Fruit fly (Drosophila melanogaster) whole organism, pupa: ENCODE measurements around the gene CG11600.

Experiments used
- CG10348 ChIP-seq: fragments of 200-800 bp; sonication (Bioruptor generic); IDR thresholded peaks from 2 replicates; pipeline ENCODE4 v1.3.6; 2022; ENCODE audit warnings: missing biosample characterization, missing genetic modification characterization
- CG12605 ChIP-seq: fragments of 200-800 bp; sonication (Bioruptor generic); IDR thresholded peaks from 2 replicates; pipeline ENCODE4 v1.3.6; 2022; ENCODE audit warnings: missing biosample characterization, missing genetic modification characterization
- CG13204 ChIP-seq: fragments of 200-800 bp; sonication (Bioruptor generic); optimal IDR thresholded peaks from 2 replicates; lab custom pipeline; 2018; ENCODE audit warnings: missing biosample characterization, mild to moderate bottlenecking, missing genetic modification characterization, moderate library complexity
- CG14655 ChIP-seq: fragments of 200-800 bp; sonication (Bioruptor generic); optimal IDR thresholded peaks from 3 replicates; lab custom pipeline; 2017; ENCODE audit warnings: mild to moderate bottlenecking, missing biosample characterization, missing genetic modification reagents, missing genetic modification characterization
- CG15710 ChIP-seq: fragments of 200-800 bp; sonication (Bioruptor generic); optimal IDR thresholded peaks from 2 replicates; lab custom pipeline; 2018; ENCODE audit warnings: missing biosample characterization, mild to moderate bottlenecking, missing genetic modification characterization, moderate library complexity
- CG17806 ChIP-seq: fragments of 200-800 bp; sonication (Bioruptor generic); optimal IDR thresholded peaks from 2 replicates; lab custom pipeline; 2018; ENCODE audit warnings: missing biosample characterization, mild to moderate bottlenecking, missing genetic modification characterization, moderate library complexity
- CG32121 ChIP-seq: fragments of 200-800 bp; sonication (Bioruptor generic); IDR thresholded peaks from 2 replicates; pipeline ENCODE4 v1.3.6; 2022; ENCODE audit warnings: missing biosample characterization, missing genetic modification characterization
- CG34367 ChIP-seq: fragments of 200-800 bp; sonication (Bioruptor generic); optimal IDR thresholded peaks from 2 replicates; lab custom pipeline; 2018; ENCODE audit warnings: missing biosample characterization, mild to moderate bottlenecking, missing genetic modification characterization
- CG4496 ChIP-seq: fragments of 200-800 bp; sonication (Bioruptor generic); IDR thresholded peaks from 3 replicates; pipeline ENCODE4 v1.3.6; 2022; ENCODE audit warnings: missing biosample characterization, missing genetic modification characterization
- CG8159 ChIP-seq: fragments of 200-800 bp; sonication (Bioruptor generic); optimal IDR thresholded peaks from 3 replicates; lab custom pipeline; 2018; ENCODE audit warnings: missing biosample characterization, mild to moderate bottlenecking, missing genetic modification characterization, moderate library complexity
- CG8301 ChIP-seq: fragments of 200-800 bp; sonication (Bioruptor generic); optimal IDR thresholded peaks from 2 replicates; lab custom pipeline; 2018; ENCODE audit warnings: missing biosample characterization, mild to moderate bottlenecking, missing genetic modification characterization
- CG9948 ChIP-seq: fragments of 200-800 bp; sonication (Bioruptor generic); optimal IDR thresholded peaks from 2 replicates; lab custom pipeline; 2018; ENCODE audit warnings: missing biosample characterization, mild to moderate bottlenecking, missing genetic modification characterization, moderate library complexity
- D1 ChIP-seq: fragments of 200-800 bp; sonication (Bioruptor generic); optimal IDR thresholded peaks from 2 replicates; lab custom pipeline; 2018; ENCODE audit warnings: missing biosample characterization, mild to moderate bottlenecking, missing genetic modification characterization, moderate library complexity
- EcR ChIP-seq: fragments of 200-800 bp; sonication (Bioruptor generic); optimal IDR thresholded peaks from 3 replicates; lab custom pipeline; 2019; ENCODE audit warnings: missing biosample characterization, missing genetic modification characterization, mild to moderate bottlenecking, moderate library complexity, missing genetic modification reagents
- Ets98B ChIP-seq: fragments of 200-800 bp; sonication (Bioruptor generic); IDR thresholded peaks from 2 replicates; pipeline ENCODE4 v1.3.6; 2022; ENCODE audit warnings: missing biosample characterization, missing genetic modification characterization
- Pif1A ChIP-seq: fragments of 200-800 bp; sonication (Bioruptor generic); optimal IDR thresholded peaks from 3 replicates; lab custom pipeline; 2016; ENCODE audit warnings: missing biosample characterization, missing genetic modification characterization
- Pif1B ChIP-seq: fragments of 200-800 bp; sonication (Bioruptor generic); optimal IDR thresholded peaks from 3 replicates; lab custom pipeline; 2016; ENCODE audit warnings: missing biosample characterization, missing genetic modification characterization
- Snoo ChIP-seq: fragments of 200-800 bp; sonication (Bioruptor generic); optimal IDR thresholded peaks from 3 replicates; lab custom pipeline; 2017; ENCODE audit warnings: missing biosample characterization, mild to moderate bottlenecking, missing genetic modification characterization, inconsistent platforms
- fd96Ca ChIP-seq: fragments of 200-800 bp; sonication (Bioruptor generic); IDR thresholded peaks from 3 replicates; pipeline ENCODE4 v1.3.6; 2022; ENCODE audit warnings: missing biosample characterization, missing genetic modification characterization
- gl ChIP-seq: fragments of 200-800 bp; sonication (Bioruptor generic); optimal IDR thresholded peaks from 2 replicates; lab custom pipeline; 2018; ENCODE audit warnings: missing biosample characterization, mild to moderate bottlenecking, missing genetic modification characterization
- rn ChIP-seq: fragments of 200-800 bp; sonication (Bioruptor generic); IDR thresholded peaks from 2 replicates; pipeline ENCODE4 v1.3.6; 2022; ENCODE audit warnings: missing biosample characterization, missing genetic modification characterization

CG11600 gene

DNA sequence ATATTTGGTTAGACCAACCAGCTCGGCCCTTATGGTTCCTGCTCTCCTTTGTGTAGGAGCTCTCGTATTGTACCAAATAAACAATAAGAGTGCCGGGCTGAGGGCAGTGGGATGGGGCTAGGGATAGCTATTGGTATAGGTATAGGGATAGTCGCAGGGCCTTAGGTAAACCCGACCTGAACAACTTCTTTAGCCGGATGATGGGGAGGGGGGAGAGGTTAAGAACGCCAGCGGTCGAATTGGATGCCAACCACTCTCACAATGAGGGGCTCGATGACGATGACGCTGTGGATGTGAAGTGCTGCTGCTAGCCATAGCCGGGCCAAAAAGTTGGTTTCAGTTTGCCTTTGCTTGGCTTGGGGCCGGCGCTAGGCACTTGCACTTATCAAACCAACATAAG lies 11.0 kb downstream of the CG11600 start:
- TF ChIP-seq Pif1B (no peak), fd96Ca (GFP tag; lab: Robert Waterston, UW) (0 out of 3 replicates have a peak, but pooled peaks have one; percentile 26)

- TF ChIP-seq CG12605 (GFP tag; lab: Robert Waterston, UW) (0 out of 2 replicates have a peak, but pooled peaks have one; percentile 24), CG4496 (peak; percentile 50; the same call in 1 of the 3 replicates), EcR (GFP tag; lab: Kevin White, UChicago) (peak; percentile 66), Ets98B (GFP tag; lab: Robert Waterston, UW) (0 out of 2 replicates have a peak, but pooled peaks have one; percentile 11), CG15710 (no peak)
These were observed 11.6 kb downstream of the CG11600 start, which contains the start of gene Dtg for dm6 chr3R:12647954-12648353. TSS of gene Dtg (plus strand) at chr3R:12648058.

DNA sequence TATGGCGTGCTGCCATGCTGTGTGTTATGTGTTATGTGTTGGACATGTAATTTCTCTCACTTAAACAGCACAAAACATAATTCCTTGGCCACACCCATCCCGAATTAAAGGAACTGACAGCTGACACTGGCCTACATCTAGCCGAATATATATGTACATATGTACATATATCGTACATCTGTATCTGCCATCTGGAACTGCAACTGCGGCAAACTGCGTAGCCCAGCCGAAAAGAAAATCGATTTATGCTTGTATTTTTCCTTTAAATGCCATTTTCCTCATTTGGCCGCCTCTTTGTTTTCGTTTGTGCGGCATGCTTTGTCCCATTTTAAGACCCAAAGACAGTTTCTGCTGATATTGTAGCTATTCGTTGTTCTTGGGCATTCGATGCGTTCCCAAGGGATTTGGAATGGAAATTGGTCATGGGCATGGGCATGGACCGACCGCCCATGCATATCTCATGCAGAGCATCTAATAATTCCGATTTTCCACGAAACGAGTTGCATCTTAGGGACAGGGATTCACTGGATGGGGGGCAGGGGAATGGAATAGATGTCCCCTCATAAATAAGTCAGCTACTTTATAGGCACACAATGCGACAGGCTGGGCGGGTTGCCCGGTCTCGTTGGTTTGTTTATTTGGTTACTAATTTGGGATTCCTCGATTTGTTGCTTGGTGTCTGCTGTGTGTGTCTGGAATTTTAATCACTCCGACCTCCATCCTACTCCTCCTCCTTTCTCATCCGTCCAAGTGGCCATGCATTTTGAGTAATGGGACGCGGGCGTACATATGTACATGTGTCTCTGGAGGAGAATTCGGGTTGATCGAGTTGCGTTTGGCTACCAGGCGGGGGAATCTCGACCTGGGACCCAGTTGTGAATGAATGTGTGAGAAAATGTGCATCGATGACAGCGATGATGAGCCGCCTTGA lies 13.0 kb downstream of the CG11600 start:
- TF ChIP-seq CG32121 (GFP tag; lab: Robert Waterston, UW) = no peak
- TF ChIP-seq CG17806 (tag; lab: Kevin White, UChicago) = no peak
- TF ChIP-seq Pif1A = no peak
- TF ChIP-seq CG13204 = no peak
- TF ChIP-seq Snoo (tag; lab: Kevin White, UChicago) = no peak
- no peak for TF ChIP-seq CG12605 (GFP tag; lab: Robert Waterston, UW)
- TF ChIP-seq rn (GFP tag; lab: Robert Waterston, UW) = no peak
- TF ChIP-seq CG10348 = no peak
- TF ChIP-seq CG8159 (tag; lab: Kevin White, UChicago) = no peak
- TF ChIP-seq gl (tag; lab: Kevin White, UChicago) = no peak
- no peak for TF ChIP-seq CG4496
- no peak for TF ChIP-seq CG34367 (tag; lab: Kevin White, UChicago)
- no peak for TF ChIP-seq fd96Ca (GFP tag; lab: Robert Waterston, UW)
- TF ChIP-seq, all 21 proteins: peak for 0

DNA sequence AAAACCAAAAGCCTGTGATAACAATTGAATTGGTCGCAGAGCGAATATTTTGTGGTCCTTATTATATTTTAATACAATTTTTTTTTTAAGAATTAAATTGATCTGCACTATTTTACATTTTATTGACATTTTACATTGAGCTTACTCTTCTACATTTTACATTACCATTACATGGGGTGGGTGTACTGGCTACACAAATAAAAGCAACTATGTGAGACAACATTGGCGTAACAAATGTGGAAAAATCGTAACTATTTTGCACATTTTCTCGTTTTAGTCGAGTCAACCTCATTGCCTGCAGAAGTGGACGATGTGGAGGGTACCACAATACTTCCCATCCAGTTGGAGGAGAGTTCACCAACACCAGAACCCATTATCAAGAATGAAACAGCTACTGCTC lies 14.2 kb downstream of the CG11600 start:
- TF ChIP-seq CG32121 (GFP tag; lab: Robert Waterston, UW) (no peak), CG17806 (tag; lab: Kevin White, UChicago) (no peak), Pif1B (no peak), D1 (tag; lab: Kevin White, UChicago) (peak; percentile 29), CG15710 (no peak), Snoo (tag; lab: Kevin White, UChicago) (no peak)
- TF ChIP-seq, all 21 proteins: peak for 1

DNA sequence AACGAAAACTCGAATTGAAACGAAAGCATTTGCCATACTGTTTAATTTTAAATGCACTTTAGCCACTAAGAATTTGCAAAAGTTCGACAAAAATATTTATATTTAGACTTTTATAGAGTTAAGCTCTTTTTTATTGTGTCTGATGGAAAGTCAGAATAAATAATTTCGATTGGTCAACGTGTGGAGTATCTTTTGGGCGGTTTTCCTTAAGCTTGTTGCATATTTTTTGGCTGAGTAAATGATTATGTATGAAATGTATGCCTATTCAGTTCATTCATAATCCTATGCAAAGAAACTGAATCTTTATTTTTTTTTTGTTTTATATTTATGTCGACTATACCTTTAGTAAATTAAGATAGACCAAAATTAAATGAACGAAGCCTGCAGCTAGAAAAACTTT lies 16.4 kb downstream of the CG11600 start:
- no peak for TF ChIP-seq CG32121 (GFP tag; lab: Robert Waterston, UW)
- TF ChIP-seq CG12605 (GFP tag; lab: Robert Waterston, UW) = no peak
- no peak for TF ChIP-seq Pif1B
- no peak for TF ChIP-seq Pif1A
- no peak for TF ChIP-seq CG9948 (tag; lab: Kevin White, UChicago)
- no peak for TF ChIP-seq CG13204
- TF ChIP-seq EcR (GFP tag; lab: Kevin White, UChicago) = no peak
- TF ChIP-seq CG10348 = no peak
- no peak for TF ChIP-seq CG14655 (GFP tag; lab: Kevin White, UChicago)
- TF ChIP-seq Snoo (tag; lab: Kevin White, UChicago) = no peak

- no peak for TF ChIP-seq Snoo (tag; lab: Kevin White, UChicago)
- TF ChIP-seq Pif1B = no peak
- TF ChIP-seq CG8301 (tag; lab: Kevin White, UChicago) = peak; percentile 47
- 0 out of 3 replicates have a peak, but pooled peaks have one; percentile 18 for TF ChIP-seq CG4496
- TF ChIP-seq EcR (GFP tag; lab: Kevin White, UChicago) = no peak
- TF ChIP-seq CG34367 (tag; lab: Kevin White, UChicago) = no peak
- TF ChIP-seq CG8159 (tag; lab: Kevin White, UChicago) = no peak
- peak; percentile 46 for TF ChIP-seq Ets98B (GFP tag; lab: Robert Waterston, UW)
- TF ChIP-seq CG14655 (GFP tag; lab: Kevin White, UChicago) = peak; percentile 55
- no peak for TF ChIP-seq CG13204
- TF ChIP-seq CG9948 (tag; lab: Kevin White, UChicago) = no peak
- TF ChIP-seq CG15710 = no peak
- no peak for TF ChIP-seq CG12605 (GFP tag; lab: Robert Waterston, UW)
- TF ChIP-seq CG17806 (tag; lab: Kevin White, UChicago) = no peak
- TF ChIP-seq gl (tag; lab: Kevin White, UChicago) = no peak
- peak; percentile 52; the same call in 1 of the 2 replicates for TF ChIP-seq CG10348
- no peak for TF ChIP-seq D1 (tag; lab: Kevin White, UChicago)
- peak; percentile 46 for TF ChIP-seq rn (GFP tag; lab: Robert Waterston, UW)
- peak; percentile 79 for TF ChIP-seq CG32121 (GFP tag; lab: Robert Waterston, UW)
- no peak for TF ChIP-seq Pif1A
- peak; percentile 80 for TF ChIP-seq fd96Ca (GFP tag; lab: Robert Waterston, UW)
These were observed 17.3 kb downstream of the CG11600 start for dm6 chr3R:12653511-12654252.
